Fruit fly (Drosophila melanogaster): ENCODE results near the gene CG43367.

CG43367 gene

DNA sequence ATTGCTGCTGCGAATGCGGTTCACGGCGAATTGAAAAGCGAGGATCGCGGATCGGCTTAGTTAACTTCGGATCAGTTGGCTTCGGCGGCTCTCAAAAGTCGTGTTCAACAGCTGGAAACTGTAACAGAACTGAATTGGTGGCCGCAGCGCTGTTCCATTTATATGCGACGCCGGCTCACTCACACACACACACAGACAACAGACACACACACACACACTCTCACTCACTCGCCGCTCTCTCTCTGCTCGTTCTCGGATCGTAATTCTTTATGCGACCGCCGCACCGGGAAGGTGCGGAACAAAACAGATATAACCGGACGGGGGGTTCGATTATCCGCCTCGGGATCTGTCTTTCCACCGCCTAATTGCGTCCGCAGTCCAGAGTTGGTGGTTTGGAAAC, 33.4 kb downstream of the CG43367 start, which contains the start of gene CG46460:
TSS of gene CG46460 (minus strand) at position 139 of the 400 bp plus-strand sequence.
- no peak for TF ChIP-seq net (GFP tag; optimal IDR thresholded peaks at IDR 0.05)
- TF ChIP-seq vri (GFP tag; optimal IDR thresholded peaks at IDR 0.05) = no peak
- no peak for TF ChIP-seq CG3919 (GFP tag; optimal IDR thresholded peaks at IDR 0.05)
- TF ChIP-seq CG6276 (GFP tag; optimal IDR thresholded peaks at IDR 0.05) = no peak
- peak; percentile 49 for TF ChIP-seq lz (GFP tag; optimal IDR thresholded peaks at IDR 0.05)
- TF ChIP-seq CG31627 (GFP tag; optimal IDR thresholded peaks at IDR 0.05) = peak; percentile 39
- peak; percentile 36 for TF ChIP-seq Met (GFP tag; optimal IDR thresholded peaks at IDR 0.05)
- TF ChIP-seq acj6 (GFP tag; optimal IDR thresholded peaks at IDR 0.05) = peak; percentile 5
- TF ChIP-seq CG16779 (tag; optimal IDR thresholded peaks at IDR 0.05) = peak; percentile 1
- TF ChIP-seq Eip78C (GFP tag) = no peak
- TF ChIP-seq svp (GFP tag) = peak; percentile 83
- TF ChIP-seq CG3032 (tag; optimal IDR thresholded peaks at IDR 0.05) = peak; percentile 4
- peak; percentile 45; the same call in 1 of the 3 replicates for TF ChIP-seq eg (GFP tag; IDR thresholded peaks at IDR 0.05)
- TF ChIP-seq CG6163 (GFP tag; IDR thresholded peaks at IDR 0.05) = 0 out of 3 replicates have a peak, but pooled peaks have one; percentile 16
- TF ChIP-seq Lpt (GFP tag; optimal IDR thresholded peaks at IDR 0.05) = no peak
- TF ChIP-seq CG4318 (GFP tag; optimal IDR thresholded peaks at IDR 0.05) = no peak
- TF ChIP-seq esn (GFP tag; optimal IDR thresholded peaks at IDR 0.05) = peak; percentile 20
- TF ChIP-seq dsx (GFP tag; optimal IDR thresholded peaks at IDR 0.05; ENCODE audit: poor library complexity, severe bottlenecking) = no peak
- TF ChIP-seq salr (GFP tag; optimal IDR thresholded peaks at IDR 0.05) = no peak
- TF ChIP-seq CG11902 (GFP tag; optimal IDR thresholded peaks at IDR 0.05) = no peak
- peak; percentile 26 for TF ChIP-seq CG10669 (GFP tag; optimal IDR thresholded peaks at IDR 0.05)
- TF ChIP-seq fd85E (GFP tag; optimal IDR thresholded peaks at IDR 0.05) = no peak
- TF ChIP-seq CG8119 (GFP tag; IDR thresholded peaks at IDR 0.05) = no peak
- TF ChIP-seq achi (GFP tag; optimal IDR thresholded peaks at IDR 0.05) = no peak
- TF ChIP-seq cyc (GFP tag; optimal IDR thresholded peaks at IDR 0.05) = peak; percentile 25
- TF ChIP-seq CG1621 (tag; optimal IDR thresholded peaks at IDR 0.05) = peak; percentile 94
- TF ChIP-seq Ets21C (GFP tag; optimal IDR thresholded peaks at IDR 0.05) = peak; percentile 26
- no peak for TF ChIP-seq CG6854 (GFP tag; optimal IDR thresholded peaks at IDR 0.05)
- TF ChIP-seq Blimp-1 (GFP tag; optimal IDR thresholded peaks at IDR 0.05) = peak; percentile 17
- peak; percentile 8 for TF ChIP-seq Smox (GFP tag; optimal IDR thresholded peaks at IDR 0.05)
- peak; percentile 26 for TF ChIP-seq Sox102F (GFP tag; optimal IDR thresholded peaks at IDR 0.05)
- no peak for TF ChIP-seq CG15336 (GFP tag; IDR thresholded peaks at IDR 0.05)
- no peak for TF ChIP-seq pdm3 (GFP tag; optimal IDR thresholded peaks at IDR 0.05)
- TF ChIP-seq Ets96B (tag; optimal IDR thresholded peaks at IDR 0.05) = peak; percentile 25
- TF ChIP-seq CG8319 (GFP tag; optimal IDR thresholded peaks at IDR 0.05) = no peak
- TF ChIP-seq Gug (GFP tag; IDR thresholded peaks at IDR 0.05) = 0 out of 2 replicates have a peak, but pooled peaks have one; percentile 9
- TF ChIP-seq Eip75B (GFP tag; optimal IDR thresholded peaks at IDR 0.05) = peak; percentile 31
- peak; percentile 11 for TF ChIP-seq topi (GFP tag; optimal IDR thresholded peaks at IDR 0.05)
- TF ChIP-seq Sox15 (GFP tag; optimal IDR thresholded peaks at IDR 0.05) = no peak
- TF ChIP-seq fd59A (GFP tag; optimal IDR thresholded peaks at IDR 0.05) = no peak
- TF ChIP-seq CG6792 (GFP tag; optimal IDR thresholded peaks at IDR 0.05) = no peak
- no peak for TF ChIP-seq OdsH (GFP tag; optimal IDR thresholded peaks at IDR 0.05)
- TF ChIP-seq CG32006 (GFP tag; optimal IDR thresholded peaks at IDR 0.05) = no peak
- TF ChIP-seq CG9139 (GFP tag; optimal IDR thresholded peaks at IDR 0.05) = peak; percentile 11
- TF ChIP-seq dac (GFP tag; optimal IDR thresholded peaks at IDR 0.05) = no peak
- TF ChIP-seq ss (GFP tag; optimal IDR thresholded peaks at IDR 0.05) = peak in 1 of 2 experiments; percentile 7

All from whole organism, prepupa.